Worm (Caenorhabditis elegans) whole organism, late embryonic: ENCODE data around the gene cyn-16.
A peak's percentile ranks its signal among the peaks of the same experiment; 100 is the strongest.

ENCODE experiments used
- F13H6.1 ChIP-seq: sonication (generic microtip); optimal IDR thresholded peaks from 2 replicates; lab custom pipeline; 2016; ENCODE audit warnings: missing genetic modification characterization, missing compliant biosample characterization
- T23F11.4 ChIP-seq: fragments of 200-800 bp; sonication (Bioruptor generic); optimal IDR thresholded peaks from 2 replicates; lab custom pipeline; 2018; ENCODE audit warnings: mild to moderate bottlenecking, missing genetic modification characterization, missing compliant biosample characterization
- ahr-1 ChIP-seq: sonication (generic microtip); optimal IDR thresholded peaks from 2 replicates; lab custom pipeline; 2016; ENCODE audit warnings: missing genetic modification characterization, missing compliant biosample characterization
- ceh-14 ChIP-seq: sonication (generic microtip); optimal IDR thresholded peaks from 2 replicates; lab custom pipeline; 2016; ENCODE audit warnings: missing genotype, missing genetic modification characterization, missing compliant biosample characterization
- ceh-19 ChIP-seq: fragments of 200-800 bp; sonication (Bioruptor generic); optimal IDR thresholded peaks from 2 replicates; lab custom pipeline; 2018; ENCODE audit warnings: mild to moderate bottlenecking, missing genetic modification characterization, missing compliant biosample characterization
- ceh-22 ChIP-seq: sonication (generic microtip); optimal IDR thresholded peaks from 2 replicates; lab custom pipeline; 2017; ENCODE audit warnings: missing biosample characterization, missing genetic modification characterization
- ceh-34 ChIP-seq: sonication (generic microtip); optimal IDR thresholded peaks from 2 replicates; lab custom pipeline; 2016; ENCODE audit warnings: mild to moderate bottlenecking, missing genetic modification characterization, missing compliant biosample characterization
- ceh-48 ChIP-seq: sonication (generic microtip); optimal IDR thresholded peaks from 2 replicates; lab custom pipeline; 2016; ENCODE audit warnings: missing genetic modification characterization, inconsistent platforms, missing compliant biosample characterization
- ceh-9 ChIP-seq: sonication (generic microtip); optimal IDR thresholded peaks from 2 replicates; lab custom pipeline; 2016; ENCODE audit warnings: mild to moderate bottlenecking, missing genetic modification characterization, inconsistent platforms, missing compliant biosample characterization
- dmd-4 ChIP-seq: sonication (generic microtip); optimal IDR thresholded peaks from 2 replicates; lab custom pipeline; 2016; ENCODE audit warnings: borderline replicate concordance, missing genetic modification characterization, missing compliant biosample characterization
- eyg-1 ChIP-seq: sonication (generic microtip); optimal IDR thresholded peaks from 2 replicates; lab custom pipeline; 2016; ENCODE audit warnings: missing genotype, missing genetic modification characterization, missing compliant biosample characterization
- hlh-13 ChIP-seq: fragments of 200-800 bp; sonication (Bioruptor generic); optimal IDR thresholded peaks from 2 replicates; lab custom pipeline; 2018; ENCODE audit warnings: mild to moderate bottlenecking, missing genetic modification characterization, missing compliant biosample characterization
- hlh-15 ChIP-seq: sonication (generic microtip); optimal IDR thresholded peaks from 2 replicates; lab custom pipeline; 2016; ENCODE audit warnings: missing genetic modification characterization, missing compliant biosample characterization
- hlh-30 ChIP-seq: sonication (generic microtip); optimal IDR thresholded peaks from 2 replicates; lab custom pipeline; 2017; ENCODE audit warnings: antibody characterized with exemption, missing genetic modification characterization, missing compliant biosample characterization; ENCODE audit not compliant: insufficient read depth
- hlh-6 ChIP-seq: sonication (generic microtip); optimal IDR thresholded peaks from 2 replicates; lab custom pipeline; 2016; ENCODE audit warnings: missing genotype, missing genetic modification characterization, missing compliant biosample characterization
- hlh-8 ChIP-seq: sonication (generic microtip); optimal IDR thresholded peaks from 2 replicates; lab custom pipeline; 2016; ENCODE audit warnings: missing genotype, missing genetic modification characterization, missing compliant biosample characterization
- lim-6 ChIP-seq: sonication (generic microtip); optimal IDR thresholded peaks from 2 replicates; lab custom pipeline; 2016; ENCODE audit warnings: missing genetic modification characterization, missing compliant biosample characterization
- lin-11 ChIP-seq: fragments of 200-800 bp; sonication (Bioruptor generic); optimal IDR thresholded peaks from 2 replicates; lab custom pipeline; 2018; ENCODE audit warnings: mild to moderate bottlenecking, missing genetic modification characterization, missing compliant biosample characterization
- madf-2 ChIP-seq: sonication (generic microtip); optimal IDR thresholded peaks from 2 replicates; lab custom pipeline; 2017; ENCODE audit warnings: missing genetic modification characterization, missing compliant biosample characterization
- pat-9 ChIP-seq: fragments of 200-800 bp; sonication (Bioruptor generic); optimal IDR thresholded peaks from 2 replicates; lab custom pipeline; 2018; ENCODE audit warnings: mild to moderate bottlenecking, missing genetic modification characterization, moderate library complexity, missing compliant biosample characterization
- pha-2 ChIP-seq: sonication (generic microtip); optimal IDR thresholded peaks from 2 replicates; lab custom pipeline; 2017; ENCODE audit warnings: mild to moderate bottlenecking, missing genetic modification characterization, missing compliant biosample characterization
- pha-4 ChIP-seq: fragments of 150-350 bp; optimal IDR thresholded peaks from 2 replicates; lab custom pipeline; 2018; ENCODE audit warnings: missing biosample characterization, missing genetic modification reagents, missing genetic modification characterization
- pros-1 ChIP-seq: fragments of 150-350 bp; optimal IDR thresholded peaks from 2 replicates; lab custom pipeline; 2014; ENCODE audit warnings: missing biosample characterization, missing genetic modification reagents, missing genetic modification characterization
- sox-4 ChIP-seq: sonication (generic microtip); optimal IDR thresholded peaks from 2 replicates; lab custom pipeline; 2017; ENCODE audit warnings: mild to moderate bottlenecking, missing genetic modification characterization, inconsistent platforms, missing compliant biosample characterization
- syd-9 ChIP-seq: sonication (generic microtip); optimal IDR thresholded peaks from 2 replicates; lab custom pipeline; 2016; ENCODE audit warnings: mild to moderate bottlenecking, missing genetic modification characterization, moderate library complexity, missing compliant biosample characterization
- tbx-7 ChIP-seq: sonication (generic microtip); optimal IDR thresholded peaks from 2 replicates; lab custom pipeline; 2016; ENCODE audit warnings: missing genotype, missing genetic modification characterization, missing compliant biosample characterization
- unc-42 ChIP-seq: sonication (generic microtip); optimal IDR thresholded peaks from 2 replicates; lab custom pipeline; 2016; ENCODE audit warnings: missing genotype, missing genetic modification characterization, missing compliant biosample characterization
- unc-55 ChIP-seq: sonication (generic microtip); optimal IDR thresholded peaks from 2 replicates; lab custom pipeline; 2017; ENCODE audit warnings: missing biosample characterization, missing genetic modification reagents, missing genetic modification characterization
- zip-5 ChIP-seq: sonication (generic microtip); optimal IDR thresholded peaks from 2 replicates; lab custom pipeline; 2016; ENCODE audit warnings: missing genetic modification characterization, missing compliant biosample characterization
- ztf-16 ChIP-seq: sonication (generic microtip); optimal IDR thresholded peaks from 2 replicates; lab custom pipeline; 2017; ENCODE audit warnings: missing genetic modification characterization, missing compliant biosample characterization

Gene cyn-16

DNA sequence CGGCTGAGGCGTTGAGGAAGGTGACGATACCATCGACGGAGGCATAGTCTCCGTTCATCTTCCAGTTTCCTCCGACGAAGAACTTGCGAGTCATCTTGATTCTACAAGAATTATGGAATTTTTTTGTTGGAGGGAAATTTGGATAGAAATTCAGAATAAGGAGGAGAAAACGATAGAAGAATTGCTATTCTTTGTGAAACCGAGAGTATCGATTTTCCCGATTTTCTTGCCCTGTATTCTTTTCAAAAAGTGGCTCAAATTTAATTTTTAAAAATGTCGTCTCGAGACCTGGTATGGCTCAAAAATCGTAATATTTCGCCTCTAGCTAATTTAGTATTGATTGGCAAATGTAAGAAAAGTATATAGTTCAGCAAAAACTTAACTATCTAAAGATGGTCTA lies 2.5 kb upstream of the cyn-16 start, which contains the start of gene tpi-1:
TSS of gene tpi-1 (minus strand) at position 101 of the 400 bp plus-strand sequence.
- TF ChIP-seq ceh-9 (tag; lab: Kevin White, UChicago) (no peak), hlh-15 (tag; lab: Kevin White, UChicago) (no peak), sox-4 (tag; lab: Kevin White, UChicago) (no peak), dmd-4 (tag; lab: Kevin White, UChicago) (no peak), hlh-6 (tag; lab: Kevin White, UChicago) (no peak), hlh-8 (tag; lab: Kevin White, UChicago) (no peak), zip-5 (no peak)

- no peak for TF ChIP-seq eyg-1 (tag; lab: Kevin White, UChicago)
- TF ChIP-seq ceh-48 (tag; lab: Kevin White, UChicago), result no peak
- no peak for TF ChIP-seq hlh-6 (tag; lab: Kevin White, UChicago)
- no peak for TF ChIP-seq hlh-15 (tag; lab: Kevin White, UChicago)
- TF ChIP-seq sox-4 (tag; lab: Kevin White, UChicago), result no peak
- no peak for TF ChIP-seq hlh-13
- no peak for TF ChIP-seq ceh-14 (tag; lab: Kevin White, UChicago)
- no peak for TF ChIP-seq pha-4 (tag; lab: Kevin White, UChicago)
- TF ChIP-seq pha-2 (tag; lab: Kevin White, UChicago), result no peak
- no peak for TF ChIP-seq madf-2 (tag; lab: Kevin White, UChicago)
- no peak for TF ChIP-seq F13H6.1
- TF ChIP-seq ztf-16 (tag; lab: Kevin White, UChicago), result no peak
- TF ChIP-seq, all 69 proteins: peak for 0
Observed at ce11 chrII:12036075-12036474, 467 bp downstream of the cyn-16 start.

DNA sequence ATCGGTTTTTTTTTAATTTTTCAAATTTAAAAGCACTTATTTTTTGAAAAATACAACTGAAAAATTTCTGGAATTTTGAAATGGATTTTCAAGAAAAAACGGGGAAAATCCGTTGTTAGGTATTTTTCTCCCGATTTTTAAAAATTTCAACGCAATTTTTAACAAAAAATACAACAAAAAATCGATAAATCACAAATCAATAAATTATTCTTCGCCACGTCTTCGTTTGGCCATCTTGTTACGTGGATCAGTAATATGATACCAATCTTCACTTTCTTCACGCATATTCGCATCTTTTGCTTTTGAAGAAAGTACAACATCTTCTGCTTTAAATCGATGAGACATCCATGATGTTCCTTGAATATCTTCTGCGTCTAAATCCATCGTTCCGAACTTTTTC lies 7.8 kb downstream of the cyn-16 start:
- TF ChIP-seq zip-5 (no peak), pha-4 (tag; lab: Kevin White, UChicago) (no peak), pros-1 (tag; lab: Kevin White, UChicago) (no peak), lim-6 (tag; lab: Kevin White, UChicago) (no peak)
- TF ChIP-seq, all 69 proteins: peak for 0

ce11 chrII:12027697-12028245 lies 8.8 kb downstream of the cyn-16 start, which contains the start of gene Y17G7B.8:
Y17G7B.8 (minus strand) TSS chrII:12027747.
- TF ChIP-seq ahr-1 (tag; lab: Kevin White, UChicago), result no peak
- TF ChIP-seq unc-55, result no peak
- TF ChIP-seq ceh-19 (GFP tag; lab: Kevin White, UChicago), result no peak
- TF ChIP-seq ceh-34 (tag; lab: Kevin White, UChicago), result no peak
- no peak for TF ChIP-seq hlh-8 (tag; lab: Kevin White, UChicago)
- TF ChIP-seq syd-9 (tag; lab: Kevin White, UChicago), result no peak
- no peak for TF ChIP-seq pha-2 (tag; lab: Kevin White, UChicago)
- no peak for TF ChIP-seq pat-9 (tag; lab: Kevin White, UChicago)
- TF ChIP-seq unc-42 (tag; lab: Kevin White, UChicago), result no peak
- no peak for TF ChIP-seq hlh-30
- TF ChIP-seq hlh-6 (tag; lab: Kevin White, UChicago), result no peak
- no peak for TF ChIP-seq T23F11.4 (GFP tag; lab: Kevin White, UChicago)
- TF ChIP-seq lin-11 (tag; lab: Kevin White, UChicago), result no peak
- no peak for TF ChIP-seq hlh-13
- no peak for TF ChIP-seq tbx-7 (tag; lab: Kevin White, UChicago)
- TF ChIP-seq pros-1 (tag; lab: Kevin White, UChicago), result no peak
- TF ChIP-seq ceh-22, result no peak

ce11 chrII:12023315-12023878 lies 13.1 kb downstream of the cyn-16 start, which contains the start of gene Y17G7B.12:
Y17G7B.12 (plus strand) TSS chrII:12023861.
- TF ChIP-seq dmd-4 (tag; lab: Kevin White, UChicago) (no peak), hlh-30 (peak; percentile 28)
